Worm (Caenorhabditis elegans) whole organism, L4/young adult: ENCODE results near the gene T21H3.1.

Source experiments
- W03F9.2 ChIP-seq: fragments of 150-350 bp; optimal IDR thresholded peaks from 2 replicates; lab custom pipeline; 2014; ENCODE audit warnings: missing biosample characterization, missing genetic modification characterization
- dao-5 ChIP-seq: sonication (generic microtip); optimal IDR thresholded peaks from 2 replicates; lab custom pipeline; 2016; ENCODE audit warnings: missing genotype, missing genetic modification characterization, moderate library complexity, missing compliant biosample characterization
- him-1 ChIP-seq: sonication (generic microtip); optimal IDR thresholded peaks from 2 replicates; lab custom pipeline; 2016; ENCODE audit warnings: missing genotype, missing genetic modification reagents, missing genetic modification characterization, missing compliant biosample characterization

DNA sequence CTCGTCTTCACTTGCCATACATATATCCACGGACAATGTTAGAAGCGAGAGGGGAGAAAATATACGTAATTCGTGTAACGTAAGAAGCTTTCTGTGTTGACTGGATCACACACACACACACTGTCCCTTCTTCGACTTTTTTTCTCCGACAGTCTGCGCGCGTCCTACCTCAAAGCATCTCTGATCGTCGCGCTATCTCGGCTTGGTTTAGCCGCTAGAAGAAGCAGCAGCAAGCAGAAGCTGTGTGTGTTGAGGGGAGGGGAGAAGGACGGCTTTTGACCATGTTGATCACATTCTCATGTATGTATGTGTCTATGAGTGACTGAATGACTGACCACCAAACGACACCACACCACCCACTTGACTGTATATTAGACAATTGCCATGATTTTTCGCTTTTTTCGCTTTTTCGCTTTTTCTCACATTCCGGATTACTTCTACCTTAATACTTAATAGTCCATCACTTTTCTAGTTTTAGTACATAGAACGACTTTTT lies 12.3 kb upstream of the T21H3.1 start, which contains the start of gene T21H3.5:
- TF ChIP-seq him-1 (tag; lab: Kevin White, UChicago) = no peak
- no peak for TF ChIP-seq W03F9.2 (tag; lab: Kevin White, UChicago)
- no peak for TF ChIP-seq dao-5 (tag; lab: Kevin White, UChicago)
